Worm (Caenorhabditis elegans) whole organism, L1 larva: ENCODE measurements around the gene M01H9.4.

Experiments used
- C16A3.4 ChIP-seq: fragments of 150-350 bp; optimal IDR thresholded peaks from 2 replicates; lab custom pipeline; 2014; ENCODE audit warnings: missing biosample characterization, missing genetic modification characterization
- C34B4.2 ChIP-seq: sonication (generic microtip); optimal IDR thresholded peaks from 2 replicates; lab custom pipeline; 2017; ENCODE audit warnings: mild to moderate bottlenecking, missing genetic modification characterization, missing compliant biosample characterization
- F16B12.6 ChIP-seq: fragments of 150-350 bp; optimal IDR thresholded peaks from 2 replicates; lab custom pipeline; 2014; ENCODE audit warnings: missing biosample characterization, missing genetic modification characterization
- Y116A8C.19 ChIP-seq: sonication (generic microtip); optimal IDR thresholded peaks from 2 replicates; lab custom pipeline; 2016; ENCODE audit warnings: missing compliant biosample characterization, missing genetic modification characterization, borderline replicate concordance
- blmp-1 ChIP-seq: fragments of 150-350 bp; optimal IDR thresholded peaks from 2 replicates; lab custom pipeline; 2014; ENCODE audit warnings: missing biosample characterization, missing genetic modification characterization
- ceh-88 ChIP-seq: fragments of 200-800 bp; sonication (Bioruptor generic); IDR thresholded peaks from 2 replicates; pipeline ENCODE4 v1.3.6; 2022; ENCODE audit warnings: missing genetic modification characterization, missing compliant biosample characterization
- dpl-1 ChIP-seq, 3 experiments: fragments of 150-350 bp in 2 of 3; sonication (generic microtip) in 1 of 3; optimal IDR thresholded peaks; 2 replicates each; lab custom pipeline; 2014 to 2017; ENCODE audit warnings: missing biosample characterization in 3 of 3, missing genetic modification characterization in 3 of 3, missing genetic modification reagents in 3 of 3
- efl-1 ChIP-seq, 4 experiments: fragments of 150-350 bp; optimal IDR thresholded peaks in 3 of 4; peaks in 1 of 4; 1 replicate in 1 of 4; 2 replicates in 3 of 4; lab custom pipeline; 2014; ENCODE audit warnings: missing biosample characterization in 2 of 4, missing genetic modification characterization in 2 of 4, missing genetic modification reagents in 2 of 4
- fkh-10 ChIP-seq: sonication (generic microtip); optimal IDR thresholded peaks from 2 replicates; lab custom pipeline; 2017; ENCODE audit warnings: missing biosample characterization, missing genetic modification reagents, missing genetic modification characterization
- fkh-4 ChIP-seq: sonication (generic microtip); optimal IDR thresholded peaks from 2 replicates; lab custom pipeline; 2016; ENCODE audit warnings: missing compliant biosample characterization, missing genetic modification characterization, borderline replicate concordance
- fkh-8 ChIP-seq: sonication (generic microtip); optimal IDR thresholded peaks from 2 replicates; lab custom pipeline; 2016; ENCODE audit warnings: mild to moderate bottlenecking, missing genetic modification characterization, missing compliant biosample characterization
- grh-1 ChIP-seq: fragments of 200-800 bp; sonication (Bioruptor generic); IDR thresholded peaks from 2 replicates; pipeline ENCODE4 v1.3.6; 2022; ENCODE audit warnings: missing genetic modification reagents, missing genetic modification characterization, missing compliant biosample characterization
- irx-1 ChIP-seq: sonication (generic microtip); optimal IDR thresholded peaks from 2 replicates; lab custom pipeline; 2016; ENCODE audit warnings: missing genetic modification characterization, missing compliant biosample characterization
- lin-13 ChIP-seq: fragments of 150-350 bp; optimal IDR thresholded peaks from 2 replicates; lab custom pipeline; 2014; ENCODE audit warnings: missing biosample characterization, missing genetic modification reagents, missing genetic modification characterization
- lin-14 ChIP-seq: fragments of 200-800 bp; sonication (Bioruptor generic); optimal IDR thresholded peaks from 2 replicates; lab custom pipeline; 2018; ENCODE audit warnings: mild to moderate bottlenecking, missing genetic modification characterization, moderate library complexity, missing compliant biosample characterization
- lin-35 ChIP-seq, 2 experiments: fragments of 150-350 bp; optimal IDR thresholded peaks; 2 replicates each; lab custom pipeline; 2014; ENCODE audit warnings: missing biosample characterization in 2 of 2, missing genetic modification characterization in 2 of 2, missing genetic modification reagents in 2 of 2
- lir-3 ChIP-seq: sonication (generic microtip); optimal IDR thresholded peaks from 2 replicates; lab custom pipeline; 2016; ENCODE audit warnings: mild to moderate bottlenecking, missing genetic modification characterization, moderate library complexity, missing compliant biosample characterization; ENCODE audit not compliant: poor library complexity
- mep-1 ChIP-seq: fragments of 150-350 bp; optimal IDR thresholded peaks from 2 replicates; lab custom pipeline; 2014; ENCODE audit warnings: missing biosample characterization, missing genetic modification characterization
- nhr-237 ChIP-seq: fragments of 150-350 bp; optimal IDR thresholded peaks from 2 replicates; lab custom pipeline; 2014; ENCODE audit warnings: missing biosample characterization, missing genetic modification characterization
- nhr-47 ChIP-seq: sonication (generic microtip); optimal IDR thresholded peaks from 2 replicates; lab custom pipeline; 2016; ENCODE audit warnings: mild to moderate bottlenecking, missing genetic modification characterization, moderate library complexity, missing compliant biosample characterization
- nhr-71 ChIP-seq: sonication (generic microtip); optimal IDR thresholded peaks from 2 replicates; lab custom pipeline; 2016; ENCODE audit warnings: mild to moderate bottlenecking, missing genetic modification characterization, moderate library complexity, missing compliant biosample characterization
- nhr-77 ChIP-seq: fragments of 150-350 bp; optimal IDR thresholded peaks from 2 replicates; lab custom pipeline; 2014; ENCODE audit warnings: missing biosample characterization, missing genetic modification characterization
- nhr-84 ChIP-seq: sonication (generic microtip); optimal IDR thresholded peaks from 2 replicates; lab custom pipeline; 2017; ENCODE audit warnings: missing biosample characterization, missing genetic modification characterization
- nhr-85 ChIP-seq: sonication (generic microtip); peaks from one replicate; lab custom pipeline; 2016; ENCODE audit warnings: missing genetic modification characterization, inconsistent platforms, missing compliant biosample characterization
- nhr-90 ChIP-seq: sonication (generic microtip); optimal IDR thresholded peaks from 2 replicates; lab custom pipeline; 2016; ENCODE audit warnings: mild to moderate bottlenecking, missing genetic modification characterization, missing compliant biosample characterization; ENCODE audit not compliant: poor library complexity
- pag-3 ChIP-seq: sonication (generic microtip); optimal IDR thresholded peaks from 2 replicates; lab custom pipeline; 2017; ENCODE audit warnings: missing genetic modification characterization, mild to moderate bottlenecking, missing compliant biosample characterization, antibody characterized with exemption, borderline replicate concordance; ENCODE audit not compliant: insufficient read depth
- pax-3 ChIP-seq: fragments of 200-800 bp; sonication (Bioruptor generic); optimal IDR thresholded peaks from 2 replicates; lab custom pipeline; 2018; ENCODE audit warnings: mild to moderate bottlenecking, missing genetic modification characterization, moderate library complexity, missing compliant biosample characterization
- skn-1 ChIP-seq: fragments of 150-350 bp; optimal IDR thresholded peaks from 2 replicates; lab custom pipeline; 2014; ENCODE audit warnings: missing biosample characterization, missing genetic modification characterization
- snu-23 ChIP-seq: sonication (generic microtip); optimal IDR thresholded peaks from 2 replicates; lab custom pipeline; 2016; ENCODE audit warnings: missing genetic modification characterization, missing compliant biosample characterization
- sup-37 ChIP-seq: fragments of 200-800 bp; sonication (Bioruptor generic); optimal IDR thresholded peaks from 2 replicates; lab custom pipeline; 2018; ENCODE audit warnings: mild to moderate bottlenecking, missing genetic modification characterization, missing compliant biosample characterization
- swsn-7 ChIP-seq: sonication (generic microtip); optimal IDR thresholded peaks from 2 replicates; lab custom pipeline; 2016; ENCODE audit warnings: missing genetic modification characterization, missing compliant biosample characterization
- unc-130 ChIP-seq: fragments of 150-350 bp; optimal IDR thresholded peaks from 2 replicates; lab custom pipeline; 2017; ENCODE audit warnings: missing biosample characterization, missing genetic modification characterization, inconsistent platforms
- unc-98 ChIP-seq: fragments of 200-800 bp; sonication (Bioruptor generic); IDR thresholded peaks from 2 replicates; pipeline ENCODE4 v1.3.6; 2022; ENCODE audit warnings: missing genetic modification characterization, missing compliant biosample characterization
- zag-1 ChIP-seq: fragments of 150-350 bp; optimal IDR thresholded peaks from 2 replicates; lab custom pipeline; 2014; ENCODE audit warnings: missing biosample characterization, missing genetic modification characterization
- ztf-11 ChIP-seq, 2 experiments: sonication (generic microtip); optimal IDR thresholded peaks; 2 replicates each; lab custom pipeline; 2016 to 2017; ENCODE audit warnings: missing genetic modification characterization in 2 of 2, missing biosample characterization in 1 of 2, missing compliant biosample characterization in 1 of 2

The M01H9.4 gene

DNA sequence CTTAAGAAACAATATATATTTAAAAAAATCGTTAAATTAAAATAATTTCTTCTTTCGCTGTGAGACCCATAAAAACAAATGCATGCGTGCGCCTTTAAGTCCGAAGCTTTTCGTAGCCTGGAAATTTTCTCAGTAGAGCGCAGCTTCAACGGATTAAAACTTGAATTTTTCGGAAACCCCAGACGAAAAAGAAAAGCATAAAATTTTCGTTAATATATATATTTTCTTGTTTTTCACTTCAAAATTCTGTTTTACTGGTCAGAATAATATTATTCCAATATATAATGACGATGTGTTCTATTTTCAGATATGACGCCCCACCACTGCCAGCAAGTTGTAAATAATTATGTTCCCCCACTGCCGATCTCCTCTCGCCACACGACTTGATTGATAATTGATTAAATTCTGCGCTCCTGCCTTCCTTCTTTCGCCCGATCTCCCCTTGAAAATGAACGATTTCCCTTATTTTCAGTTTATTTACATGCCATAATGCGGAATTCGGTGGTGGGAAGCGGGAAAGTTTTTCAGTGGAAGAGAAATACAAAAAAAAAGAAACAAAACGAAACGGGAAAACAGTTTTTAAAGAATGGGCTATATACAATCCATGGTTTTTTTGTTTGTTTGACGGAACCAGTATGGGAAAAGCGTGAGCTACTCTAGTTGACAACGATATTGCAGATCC, 14.5 kb downstream of the M01H9.4 start (continued):
- TF ChIP-seq C34B4.2 (tag; lab: Kevin White, UChicago) = no peak
- TF ChIP-seq nhr-84 (tag; lab: Kevin White, UChicago) = no peak
- no peak for TF ChIP-seq mep-1 (tag; lab: Kevin White, UChicago)
- TF ChIP-seq snu-23 = peak; percentile 46
- TF ChIP-seq C16A3.4 (tag; lab: Kevin White, UChicago) = peak; percentile 1
- TF ChIP-seq unc-98 (GFP tag; lab: Robert Waterston, UW) = no peak
- TF ChIP-seq swsn-7 (tag; lab: Kevin White, UChicago) = peak; percentile 19
- TF ChIP-seq nhr-47 = peak; percentile 33
- TF ChIP-seq fkh-8 = peak; percentile 24
- no peak for TF ChIP-seq zag-1 (tag; lab: Kevin White, UChicago)
- peak in 1 of 2 experiments; percentile 17 for TF ChIP-seq efl-1 (optimal IDR thresholded peaks at IDR 0.05; lab: Kevin White, UChicago)
- peak in 1 of 2 experiments; percentile 91 for TF ChIP-seq efl-1 (GFP tag; optimal IDR thresholded peaks at IDR 0.05 in 1 of 2; lab: Kevin White, UChicago)
- TF ChIP-seq blmp-1 = no peak
- TF ChIP-seq F16B12.6 (tag; lab: Kevin White, UChicago) = no peak
- TF ChIP-seq grh-1 (GFP tag; lab: Robert Waterston, UW) = no peak
- TF ChIP-seq nhr-71 (tag; lab: Kevin White, UChicago) = peak; percentile 56

DNA sequence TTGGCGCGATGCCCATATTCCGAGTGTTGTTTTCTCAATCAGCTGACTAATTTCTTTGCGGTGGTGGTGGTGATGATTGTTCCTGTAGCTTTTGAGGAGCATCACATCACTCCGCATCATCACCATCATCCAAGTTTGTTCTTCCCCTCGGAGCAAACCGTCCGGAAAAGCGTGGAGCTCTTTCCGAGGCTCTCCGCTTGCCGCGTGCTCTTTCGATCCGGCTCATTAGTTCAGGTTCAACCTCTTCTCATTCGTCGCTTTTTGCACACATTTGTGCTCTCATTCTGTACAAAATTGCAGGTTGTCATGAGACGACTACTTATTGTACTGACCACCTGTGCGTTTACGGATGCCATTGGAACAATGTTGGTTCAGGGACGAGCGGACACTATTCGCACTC, 17.5 kb downstream of the M01H9.4 start, which contains the start of gene M01H9.5:
Gene M01H9.5 (plus strand): TSS at position 301 of the 400 bp plus-strand sequence.
- TF ChIP-seq ztf-11 (tag; optimal IDR thresholded peaks at IDR 0.05; lab: Kevin White, UChicago) = no peak
- TF ChIP-seq lir-3 = no peak
- no peak for TF ChIP-seq efl-1 (optimal IDR thresholded peaks at IDR 0.05; lab: Kevin White, UChicago)
- no peak for TF ChIP-seq efl-1 (GFP tag; optimal IDR thresholded peaks at IDR 0.05 in 1 of 2; lab: Kevin White, UChicago)
- no peak for TF ChIP-seq grh-1 (GFP tag; lab: Robert Waterston, UW)
- no peak for TF ChIP-seq nhr-90 (tag; lab: Kevin White, UChicago)
- TF ChIP-seq lin-14 (GFP tag; lab: Kevin White, UChicago) = no peak
- no peak for TF ChIP-seq lin-13 (GFP tag; lab: Kevin White, UChicago)
- no peak for TF ChIP-seq skn-1
- TF ChIP-seq unc-98 (GFP tag; lab: Robert Waterston, UW) = no peak
- TF ChIP-seq ceh-88 (GFP tag; lab: Robert Waterston, UW) = no peak
- TF ChIP-seq nhr-71 (tag; lab: Kevin White, UChicago) = no peak
- no peak for TF ChIP-seq lin-35 (GFP tag; optimal IDR thresholded peaks at IDR 0.05; lab: Kevin White, UChicago)
- TF ChIP-seq sup-37 = no peak

DNA sequence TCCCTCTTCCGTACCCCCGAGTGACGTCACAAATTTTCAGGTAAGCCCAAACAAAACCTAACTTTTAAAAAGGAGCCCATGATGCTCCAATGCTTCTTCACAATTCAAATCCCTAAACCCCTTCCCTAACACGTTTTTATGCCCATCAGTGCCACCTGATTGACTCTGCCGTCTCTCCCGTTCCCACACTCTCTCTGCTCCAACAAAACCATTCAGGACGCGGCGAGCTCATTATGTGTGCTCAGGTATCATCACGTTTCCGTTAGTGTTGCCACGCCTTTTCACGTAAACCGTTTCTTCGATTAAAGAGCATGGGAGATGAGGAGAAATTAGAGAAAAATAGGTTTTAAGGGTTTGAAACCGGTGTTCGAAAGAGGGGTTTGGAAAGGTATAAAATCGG, 19.6 kb downstream of the M01H9.4 start, which contains the start of gene M01H9.2:
Gene M01H9.2 (minus strand): TSS at position 101 of the 400 bp plus-strand sequence.
- no peak for TF ChIP-seq skn-1
- no peak for TF ChIP-seq nhr-77 (tag; lab: Kevin White, UChicago)
- TF ChIP-seq pag-3 = no peak
- TF ChIP-seq fkh-10 (GFP tag; lab: Kevin White, UChicago) = no peak
- no peak for TF ChIP-seq dpl-1 (GFP tag; optimal IDR thresholded peaks at IDR 0.05; lab: Kevin White, UChicago)
- no peak for TF ChIP-seq nhr-84 (tag; lab: Kevin White, UChicago)
- TF ChIP-seq nhr-237 = no peak

DNA sequence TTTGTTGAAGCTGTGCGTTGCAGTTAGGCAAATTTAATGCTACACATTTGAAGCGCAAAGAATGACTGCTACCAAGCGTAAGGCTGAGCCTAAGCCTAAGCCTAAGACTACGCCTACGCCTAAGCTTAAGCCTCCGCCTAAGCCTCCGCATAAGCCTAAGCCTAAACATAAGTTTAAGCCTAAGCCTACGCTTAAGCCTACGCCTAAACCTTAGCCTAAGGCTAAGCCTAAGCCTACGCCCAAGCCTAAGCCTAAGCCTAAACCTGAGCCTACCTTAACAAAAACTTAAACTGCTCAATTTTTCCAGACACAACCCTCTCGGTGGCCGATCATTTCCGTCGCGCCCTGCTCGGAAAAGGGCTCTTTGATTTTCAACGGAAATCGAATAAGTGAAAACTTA, 23.4 kb downstream of the M01H9.4 start:
- TF ChIP-seq efl-1 (optimal IDR thresholded peaks at IDR 0.05; lab: Kevin White, UChicago) (no peak), efl-1 (GFP tag; optimal IDR thresholded peaks at IDR 0.05 in 1 of 2; lab: Kevin White, UChicago) (peak in 1 of 2 experiments; percentile 87), nhr-85 (tag; lab: Kevin White, UChicago) (peak; percentile 27), irx-1 (tag; lab: Kevin White, UChicago) (no peak)

DNA sequence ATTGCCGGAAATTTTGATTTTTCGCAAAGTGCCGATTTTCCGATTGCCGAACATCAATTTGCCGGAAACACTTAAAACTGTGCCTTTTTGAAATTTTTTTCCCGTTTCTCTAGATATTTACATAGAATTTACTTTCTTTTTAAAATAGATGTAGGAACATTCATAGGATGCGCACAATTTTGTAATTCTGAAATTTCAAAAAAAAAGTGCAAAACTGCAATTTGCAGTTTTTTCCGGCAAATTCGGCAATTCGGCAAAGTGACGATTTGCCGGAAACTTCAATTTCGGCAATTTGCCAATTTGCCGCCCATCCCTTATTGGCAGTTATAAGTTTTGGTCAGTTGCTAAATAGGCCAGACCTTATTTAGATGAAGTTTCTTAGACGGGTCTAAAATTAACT, 26.1 kb downstream of the M01H9.4 start:
- TF ChIP-seq C16A3.4 (tag; lab: Kevin White, UChicago) (no peak), unc-130 (no peak), skn-1 (no peak), pax-3 (tag; lab: Kevin White, UChicago) (no peak), Y116A8C.19 (tag; lab: Kevin White, UChicago) (no peak), fkh-4 (tag; lab: Kevin White, UChicago) (no peak), irx-1 (tag; lab: Kevin White, UChicago) (no peak)
